Worm (Caenorhabditis elegans) whole organism, mixed stage, embryonic: ENCODE results near the gene F22B5.6.
A peak's percentile ranks its signal among the peaks of the same experiment; 100 is the strongest.

ENCODE experiments used
- M03D4.4 ChIP-seq: sonication (generic microtip); optimal IDR thresholded peaks from 2 replicates; lab custom pipeline; 2017; ENCODE audit warnings: mild to moderate bottlenecking, missing genetic modification characterization, missing compliant biosample characterization
- bed-3 ChIP-seq: fragments of 200-800 bp; sonication (Bioruptor generic); optimal IDR thresholded peaks from 3 replicates; lab custom pipeline; 2018; ENCODE audit warnings: mild to moderate bottlenecking, missing genetic modification characterization, moderate library complexity, missing compliant biosample characterization
- blmp-1 ChIP-seq: fragments of 150-350 bp; optimal IDR thresholded peaks from 2 replicates; lab custom pipeline; 2014; ENCODE audit warnings: missing biosample characterization, missing genetic modification characterization
- ceh-39 ChIP-seq: fragments of 150-350 bp; optimal IDR thresholded peaks from 2 replicates; lab custom pipeline; 2014; ENCODE audit warnings: missing biosample characterization, missing genetic modification characterization
- ceh-43 ChIP-seq: fragments of 200-800 bp; sonication (Bioruptor generic); optimal IDR thresholded peaks from 2 replicates; lab custom pipeline; 2018; ENCODE audit warnings: mild to moderate bottlenecking, missing genetic modification characterization, moderate library complexity, missing compliant biosample characterization
- ces-1 ChIP-seq: fragments of 150-350 bp; optimal IDR thresholded peaks from 2 replicates; lab custom pipeline; 2014; ENCODE audit warnings: missing biosample characterization, missing genetic modification reagents, missing genetic modification characterization
- cnd-1 ChIP-seq: fragments of 200-800 bp; sonication (Bioruptor generic); optimal IDR thresholded peaks from 2 replicates; lab custom pipeline; 2018; ENCODE audit warnings: mild to moderate bottlenecking, missing genetic modification characterization, missing compliant biosample characterization
- drap-1 ChIP-seq: fragments of 200-800 bp; sonication (Bioruptor generic); optimal IDR thresholded peaks from 3 replicates; lab custom pipeline; 2018; ENCODE audit warnings: mild to moderate bottlenecking, missing genetic modification characterization, missing compliant biosample characterization
- elt-1 ChIP-seq: sonication (generic microtip); optimal IDR thresholded peaks from 2 replicates; lab custom pipeline; 2017; ENCODE audit warnings: missing genetic modification characterization, mild to moderate bottlenecking, missing compliant biosample characterization, antibody characterized with exemption, moderate library complexity, borderline replicate concordance; ENCODE audit not compliant: insufficient read depth
- elt-3 ChIP-seq: fragments of 150-350 bp; optimal IDR thresholded peaks from 2 replicates; lab custom pipeline; 2014; ENCODE audit warnings: missing biosample characterization, missing genetic modification characterization
- flh-1 ChIP-seq: fragments of 200-800 bp; sonication (Bioruptor generic); optimal IDR thresholded peaks from 2 replicates; lab custom pipeline; 2018; ENCODE audit warnings: mild to moderate bottlenecking, missing genetic modification characterization, moderate library complexity, missing compliant biosample characterization
- ham-2 ChIP-seq: fragments of 200-800 bp; sonication (Bioruptor generic); optimal IDR thresholded peaks from 2 replicates; lab custom pipeline; 2018; ENCODE audit warnings: mild to moderate bottlenecking, missing genetic modification characterization, missing compliant biosample characterization
- hlh-1 ChIP-seq: fragments of 150-350 bp; optimal IDR thresholded peaks from 2 replicates; lab custom pipeline; 2014; ENCODE audit warnings: missing biosample characterization, missing genetic modification reagents, missing genetic modification characterization
- lin-13 ChIP-seq: fragments of 150-350 bp; optimal IDR thresholded peaks from 2 replicates; lab custom pipeline; 2014; ENCODE audit warnings: missing biosample characterization, missing genetic modification characterization
- lin-32 ChIP-seq: fragments of 200-800 bp; sonication (Bioruptor generic); optimal IDR thresholded peaks from 2 replicates; lab custom pipeline; 2018; ENCODE audit warnings: mild to moderate bottlenecking, missing genetic modification characterization, missing compliant biosample characterization
- lsy-2 ChIP-seq: fragments of 150-350 bp; optimal IDR thresholded peaks from 2 replicates; lab custom pipeline; 2014; ENCODE audit warnings: missing biosample characterization, missing genetic modification characterization
- mab-5 ChIP-seq: fragments of 150-350 bp; optimal IDR thresholded peaks from 2 replicates; lab custom pipeline; 2014; ENCODE audit warnings: missing biosample characterization, missing genetic modification characterization
- mls-2 ChIP-seq: sonication (generic microtip); optimal IDR thresholded peaks from 2 replicates; lab custom pipeline; 2016; ENCODE audit warnings: mild to moderate bottlenecking, missing genetic modification characterization, moderate library complexity, missing compliant biosample characterization
- nhr-12 ChIP-seq: fragments of 150-350 bp; optimal IDR thresholded peaks from 2 replicates; lab custom pipeline; 2014; ENCODE audit warnings: missing biosample characterization, missing genetic modification characterization
- nhr-2 ChIP-seq: fragments of 150-350 bp; optimal IDR thresholded peaks from 2 replicates; lab custom pipeline; 2014; ENCODE audit warnings: missing biosample characterization, missing genetic modification characterization
- nhr-237 ChIP-seq: fragments of 150-350 bp; optimal IDR thresholded peaks from 2 replicates; lab custom pipeline; 2014; ENCODE audit warnings: missing biosample characterization, missing genetic modification characterization
- nhr-76 ChIP-seq: sonication (generic microtip); optimal IDR thresholded peaks from 2 replicates; lab custom pipeline; 2017; ENCODE audit warnings: missing biosample characterization, missing genetic modification characterization
- pha-4 ChIP-seq: fragments of 150-350 bp; optimal IDR thresholded peaks from 2 replicates; lab custom pipeline; 2018; ENCODE audit warnings: missing biosample characterization, missing genetic modification reagents, missing genetic modification characterization
- sem-2 ChIP-seq: fragments of 200-800 bp; sonication (Bioruptor generic); optimal IDR thresholded peaks from 2 replicates; lab custom pipeline; 2018; ENCODE audit warnings: mild to moderate bottlenecking, missing genetic modification characterization, missing compliant biosample characterization
- snpc-4 ChIP-seq: fragments of 150-350 bp; optimal IDR thresholded peaks from 2 replicates; lab custom pipeline; 2014; ENCODE audit warnings: missing biosample characterization, missing genetic modification characterization
- sptf-1 ChIP-seq: sonication (generic microtip); optimal IDR thresholded peaks from 2 replicates; lab custom pipeline; 2017; ENCODE audit warnings: mild to moderate bottlenecking, missing genetic modification characterization, moderate library complexity, missing compliant biosample characterization
- unc-120 ChIP-seq: sonication (generic microtip); optimal IDR thresholded peaks from 2 replicates; lab custom pipeline; 2017; ENCODE audit warnings: missing genetic modification characterization, missing compliant biosample characterization; ENCODE audit not compliant: poor library complexity, severe bottlenecking
- unc-39 ChIP-seq: fragments of 150-350 bp; optimal IDR thresholded peaks from 2 replicates; lab custom pipeline; 2014; ENCODE audit warnings: missing biosample characterization, missing genetic modification characterization
- unc-62 ChIP-seq: fragments of 150-350 bp; optimal IDR thresholded peaks from 2 replicates; lab custom pipeline; 2014; ENCODE audit warnings: missing biosample characterization, missing genetic modification reagents, missing genetic modification characterization
- zip-8 ChIP-seq: fragments of 150-350 bp; optimal IDR thresholded peaks from 2 replicates; lab custom pipeline; 2014; ENCODE audit warnings: missing biosample characterization, missing genetic modification characterization
- ztf-11 ChIP-seq: fragments of 150-350 bp; optimal IDR thresholded peaks from 2 replicates; lab custom pipeline; 2014; ENCODE audit warnings: missing biosample characterization, missing genetic modification characterization

The F22B5.6 gene

ce11 chrII:8456094-8456493, at the start of gene F22B5.6:
Gene F22B5.6 (minus strand): TSS chrII:8456194.
- no peak for TF ChIP-seq pha-4 (tag; lab: Kevin White, UChicago)
- no peak for TF ChIP-seq ces-1 (GFP tag; lab: Kevin White, UChicago)
- TF ChIP-seq nhr-12 (tag; lab: Kevin White, UChicago): no peak
- no peak for TF ChIP-seq sptf-1 (tag; lab: Kevin White, UChicago)
- TF ChIP-seq nhr-237 (tag; lab: Kevin White, UChicago): no peak
- TF ChIP-seq elt-3 (tag; lab: Kevin White, UChicago): no peak
- TF ChIP-seq mab-5: no peak
- TF ChIP-seq M03D4.4: no peak

DNA sequence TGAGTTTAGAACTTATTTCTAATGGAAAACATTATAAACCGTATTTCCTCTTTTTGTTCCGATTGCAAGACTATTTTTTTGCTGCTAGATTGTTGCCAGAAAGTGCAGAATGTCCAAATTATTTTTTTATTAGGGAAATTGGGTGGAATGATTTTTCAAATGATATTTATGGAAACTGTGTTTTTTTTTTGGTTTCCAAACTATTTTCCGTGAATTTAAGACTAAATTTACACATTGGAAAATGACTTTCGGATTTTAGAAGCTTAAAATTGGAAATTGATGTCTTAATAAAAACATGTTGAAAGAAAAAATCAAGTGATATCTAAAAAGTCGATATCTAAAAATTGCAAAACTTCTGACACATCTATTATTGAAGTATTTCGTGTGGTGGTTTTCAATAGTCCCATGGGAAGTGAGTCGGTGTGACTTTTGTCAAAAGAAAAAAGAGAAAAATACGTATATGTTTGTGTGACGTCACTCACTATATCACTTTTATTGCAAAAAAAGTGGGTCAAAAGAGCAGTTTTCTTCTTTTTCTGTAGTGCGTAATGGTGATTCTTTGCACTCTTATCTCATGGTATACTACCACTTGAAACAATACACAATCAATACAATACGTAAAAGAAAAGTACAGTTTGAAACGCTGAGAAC, 48.2 kb upstream of the F22B5.6 start:
- TF ChIP-seq lin-32 (GFP tag; lab: Kevin White, UChicago): no peak
- TF ChIP-seq cnd-1 (tag; lab: Kevin White, UChicago): no peak
- TF ChIP-seq unc-120 (tag; lab: Kevin White, UChicago): no peak
- no peak for TF ChIP-seq mab-5
- TF ChIP-seq snpc-4 (tag; lab: Kevin White, UChicago): no peak
- no peak for TF ChIP-seq M03D4.4
- no peak for TF ChIP-seq ztf-11 (tag; lab: Kevin White, UChicago)
- TF ChIP-seq elt-3 (tag; lab: Kevin White, UChicago): no peak
- no peak for TF ChIP-seq unc-39 (tag; lab: Kevin White, UChicago)
- no peak for TF ChIP-seq nhr-76
- no peak for TF ChIP-seq zip-8 (tag; lab: Kevin White, UChicago)
- TF ChIP-seq sem-2 (GFP tag; lab: Kevin White, UChicago): no peak
- no peak for TF ChIP-seq nhr-12 (tag; lab: Kevin White, UChicago)
- TF ChIP-seq flh-1: no peak
- no peak for TF ChIP-seq lsy-2 (tag; lab: Kevin White, UChicago)
- TF ChIP-seq ceh-39: no peak
- TF ChIP-seq pha-4 (tag; lab: Kevin White, UChicago): no peak
- no peak for TF ChIP-seq bed-3 (GFP tag; lab: Kevin White, UChicago)
- TF ChIP-seq, all 35 proteins: peak for 0

DNA sequence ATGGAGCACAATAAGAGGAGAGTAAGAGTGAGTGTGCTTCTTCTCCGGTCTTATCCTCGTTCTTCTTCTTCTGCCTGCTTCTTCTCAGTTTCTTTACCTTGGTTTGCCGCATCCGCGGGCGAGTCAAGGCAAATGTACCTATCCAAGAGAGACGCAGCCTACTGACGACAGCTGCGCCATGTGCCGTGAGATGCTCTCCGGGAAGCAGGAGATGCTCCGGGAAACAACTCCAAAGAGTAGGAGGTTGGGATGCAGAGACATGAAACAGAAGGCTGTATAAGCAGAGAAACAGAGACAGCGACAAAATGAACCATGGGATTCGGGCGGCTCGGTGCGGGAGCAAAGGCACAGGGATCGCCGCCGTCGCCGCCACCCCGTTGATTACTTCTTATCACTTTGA, 43.0 kb upstream of the F22B5.6 start:
- TF ChIP-seq flh-1: no peak
- TF ChIP-seq hlh-1: peak; percentile 100
- TF ChIP-seq unc-120 (tag; lab: Kevin White, UChicago): peak; percentile 95
- TF ChIP-seq unc-62 (GFP tag; lab: Kevin White, UChicago): peak; percentile 66
- no peak for TF ChIP-seq cnd-1 (tag; lab: Kevin White, UChicago)
- no peak for TF ChIP-seq nhr-237 (tag; lab: Kevin White, UChicago)
- no peak for TF ChIP-seq sptf-1 (tag; lab: Kevin White, UChicago)
- peak; percentile 25 for TF ChIP-seq M03D4.4

ce11 chrII:8498173-8498572, 42.2 kb upstream of the F22B5.6 start:
- no peak for TF ChIP-seq elt-1 (tag; lab: Kevin White, UChicago)
- no peak for TF ChIP-seq ceh-39
- peak; percentile 96 for TF ChIP-seq hlh-1
- no peak for TF ChIP-seq ceh-43
- TF ChIP-seq pha-4 (tag; lab: Kevin White, UChicago): no peak
- TF ChIP-seq bed-3 (GFP tag; lab: Kevin White, UChicago): no peak
- no peak for TF ChIP-seq sptf-1 (tag; lab: Kevin White, UChicago)
- no peak for TF ChIP-seq unc-120 (tag; lab: Kevin White, UChicago)
- TF ChIP-seq, all 35 proteins: peak for 1

DNA sequence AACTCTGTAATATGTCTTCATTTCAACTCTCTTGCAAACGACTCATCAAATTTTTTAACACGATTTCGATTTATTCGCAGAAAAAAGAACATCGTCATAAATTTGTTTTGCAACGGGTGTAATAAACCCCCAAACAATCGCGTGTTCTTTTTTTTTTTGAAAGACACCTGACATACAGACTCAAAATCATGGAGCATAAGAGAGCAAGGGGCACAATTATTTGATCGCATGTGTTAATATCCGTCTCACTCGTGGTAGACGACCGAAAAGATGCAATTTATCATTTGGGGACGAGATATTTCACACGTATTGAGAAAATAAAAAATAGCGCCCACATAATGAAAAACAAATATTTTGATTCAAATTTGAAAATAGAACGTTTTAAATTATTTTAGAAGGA, 40.2 kb upstream of the F22B5.6 start:
- no peak for TF ChIP-seq drap-1 (GFP tag; lab: Kevin White, UChicago)
- TF ChIP-seq lin-13 (tag; lab: Kevin White, UChicago): no peak
- TF ChIP-seq ceh-43: no peak
- TF ChIP-seq lin-32 (GFP tag; lab: Kevin White, UChicago): no peak
- no peak for TF ChIP-seq mab-5
- no peak for TF ChIP-seq lsy-2 (tag; lab: Kevin White, UChicago)
- TF ChIP-seq, all 35 proteins: peak for 0

DNA sequence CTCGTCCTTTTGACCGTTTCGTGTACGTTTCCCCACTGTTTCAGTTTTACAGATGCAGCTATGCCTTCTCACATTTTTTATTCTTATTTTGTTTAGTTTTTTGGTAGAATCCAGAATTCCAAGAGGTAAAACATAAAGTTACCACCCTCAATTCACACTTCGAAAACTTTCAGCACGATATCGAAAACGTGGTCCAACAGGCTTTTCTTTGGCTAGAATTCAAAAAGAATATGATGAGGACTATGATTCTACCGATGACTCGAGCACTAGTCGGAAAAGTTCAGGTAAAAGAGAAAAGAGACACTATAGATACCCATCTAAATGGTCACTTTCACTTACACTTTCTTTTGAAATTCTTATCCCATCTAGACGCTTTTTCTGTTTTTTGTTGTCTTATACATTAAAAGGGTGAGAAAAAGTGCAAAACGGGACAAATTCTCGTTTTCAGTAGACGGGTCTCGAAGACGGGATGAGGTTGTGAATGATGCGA, 38.3 kb upstream of the F22B5.6 start, which contains the start of gene M05D6.9:
Gene M05D6.9 (plus strand): TSS at position 51 of the 490 bp plus-strand sequence.
- TF ChIP-seq bed-3 (GFP tag; lab: Kevin White, UChicago) (no peak), elt-3 (tag; lab: Kevin White, UChicago) (no peak), unc-39 (tag; lab: Kevin White, UChicago) (no peak), mab-5 (no peak), zip-8 (tag; lab: Kevin White, UChicago) (no peak), lsy-2 (tag; lab: Kevin White, UChicago) (no peak), ham-2 (no peak), pha-4 (tag; lab: Kevin White, UChicago) (no peak), blmp-1 (tag; lab: Kevin White, UChicago) (no peak), ceh-39 (no peak), nhr-237 (tag; lab: Kevin White, UChicago) (no peak), unc-62 (GFP tag; lab: Kevin White, UChicago) (no peak), mls-2 (tag; lab: Kevin White, UChicago) (no peak), cnd-1 (tag; lab: Kevin White, UChicago) (no peak), lin-13 (tag; lab: Kevin White, UChicago) (no peak), drap-1 (GFP tag; lab: Kevin White, UChicago) (no peak), flh-1 (no peak), ceh-43 (no peak), nhr-2 (no peak), nhr-12 (tag; lab: Kevin White, UChicago) (no peak)
